Fruit fly (Drosophila melanogaster): ENCODE results near the gene CG14983.

dm6 chr3L:3980027-3980426 lies 30.9 kb upstream of the CG14983 start:
- TF ChIP-seq psq (optimal IDR thresholded peaks at IDR 0.05), result no peak
- TF ChIP-seq usp (GFP tag; optimal IDR thresholded peaks at IDR 0.05), result no peak
- TF ChIP-seq pan (optimal IDR thresholded peaks at IDR 0.05), result no peak
- no peak for TF ChIP-seq EcR (GFP tag; optimal IDR thresholded peaks at IDR 0.05)
- TF ChIP-seq Dll (optimal IDR thresholded peaks at IDR 0.05), result no peak

Data from whole organism.